Worm (Caenorhabditis elegans) whole organism, L4/young adult: ENCODE results near the gene lido-8.

Source experiments
- W03F9.2 ChIP-seq: fragments of 150-350 bp; optimal IDR thresholded peaks from 2 replicates; lab custom pipeline; 2014; ENCODE audit warnings: missing biosample characterization, missing genetic modification characterization
- dao-5 ChIP-seq: sonication (generic microtip); optimal IDR thresholded peaks from 2 replicates; lab custom pipeline; 2016; ENCODE audit warnings: missing genotype, missing genetic modification characterization, moderate library complexity, missing compliant biosample characterization
- him-1 ChIP-seq: sonication (generic microtip); optimal IDR thresholded peaks from 2 replicates; lab custom pipeline; 2016; ENCODE audit warnings: missing genotype, missing genetic modification reagents, missing genetic modification characterization, missing compliant biosample characterization

DNA sequence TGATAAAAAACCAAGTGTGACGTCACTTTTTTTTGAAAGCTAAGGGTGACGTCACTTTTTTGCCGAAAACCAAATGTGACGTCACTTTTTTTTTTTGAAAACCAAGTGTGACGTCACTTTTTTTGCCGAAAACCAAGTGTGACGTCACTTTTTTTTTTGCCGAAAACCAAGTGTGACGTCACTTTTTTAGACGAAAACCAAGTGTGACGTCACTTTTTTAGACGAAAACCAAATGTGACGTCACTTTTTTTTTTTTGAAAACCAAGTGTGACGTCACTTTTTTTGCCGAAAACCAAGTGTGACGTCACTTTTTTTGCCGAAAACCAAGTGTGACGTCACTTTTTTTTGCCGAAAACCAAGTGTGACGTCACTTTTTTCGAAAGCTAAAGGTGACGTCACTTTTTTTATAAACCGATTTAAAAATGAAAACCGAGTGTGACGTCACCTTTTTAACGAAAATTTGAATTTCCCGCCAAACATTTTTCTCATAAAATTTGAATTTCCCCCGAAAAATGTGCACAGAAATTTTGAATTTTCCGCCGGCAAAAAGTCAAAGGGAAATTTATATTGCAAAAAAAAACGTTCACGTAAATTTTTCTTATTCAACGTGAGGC is 1.1 kb downstream of the lido-8 start:
- TF ChIP-seq him-1 (tag; lab: Kevin White, UChicago) (no peak), dao-5 (tag; lab: Kevin White, UChicago) (no peak), W03F9.2 (no peak)
